Fruit fly (Drosophila melanogaster) ovary, adult (tissue): Measurements from ENCODE around the gene UbcE2H.

Source experiments
- CG17801 ChIP-seq: fragments of 200-800 bp; optimal IDR thresholded peaks from 2 replicates; lab custom pipeline; 2019; ENCODE audit warnings: missing biosample characterization, mild to moderate bottlenecking, missing genetic modification characterization, moderate library complexity; ENCODE audit not compliant: partially characterized antibody

UbcE2H gene

dm6 chrX:8092075-8092682, 1.7 kb downstream of the UbcE2H start:
- peak; percentile 98 for TF ChIP-seq CG17801 (GFP tag; lab: Kevin White, UChicago)

dm6 chrX:8091017-8091620, 2.7 kb downstream of the UbcE2H start:
- peak; percentile 90 for TF ChIP-seq CG17801 (GFP tag; lab: Kevin White, UChicago)

dm6 chrX:8087113-8087512, 6.8 kb downstream of the UbcE2H start, which contains the start of gene CG2256:
Gene CG2256 (minus strand): TSS chrX:8087213.
- no peak for TF ChIP-seq CG17801 (GFP tag; lab: Kevin White, UChicago)

- no peak for TF ChIP-seq CG17801 (GFP tag; lab: Kevin White, UChicago)
These were observed 12.3 kb downstream of the UbcE2H start, which contains the start of gene Ldsdh1 for dm6 chrX:8081427-8082185. Gene Ldsdh1 (minus strand): TSS chrX:8081605.

- no peak for TF ChIP-seq CG17801 (GFP tag; lab: Kevin White, UChicago)
These were observed 13.7 kb downstream of the UbcE2H start for dm6 chrX:8080174-8080573.

dm6 chrX:8075300-8075927, 18.4 kb downstream of the UbcE2H start, which contains the start of the genes Upf2 and CG1571:
Gene Upf2 (minus strand): TSS chrX:8075466.
Gene CG1571 (plus strand): TSS chrX:8075877.
- TF ChIP-seq CG17801 (GFP tag; lab: Kevin White, UChicago): no peak

dm6 chrX:8063223-8063674, 30.6 kb downstream of the UbcE2H start:
- no peak for TF ChIP-seq CG17801 (GFP tag; lab: Kevin White, UChicago)

- TF ChIP-seq CG17801 (GFP tag; lab: Kevin White, UChicago): no peak
These were observed 31.7 kb downstream of the UbcE2H start for dm6 chrX:8062180-8062480.

- TF ChIP-seq CG17801 (GFP tag; lab: Kevin White, UChicago): no peak
These were observed 32.3 kb downstream of the UbcE2H start, which contains the start of gene mys for dm6 chrX:8061392-8062179. Gene mys (plus strand): TSS chrX:8061645.

dm6 chrX:8060921-8061270, 33.0 kb downstream of the UbcE2H start:
- peak; percentile 35 for TF ChIP-seq CG17801 (GFP tag; lab: Kevin White, UChicago)

- peak; percentile 70 for TF ChIP-seq CG17801 (GFP tag; lab: Kevin White, UChicago)
These were observed 33.5 kb downstream of the UbcE2H start for dm6 chrX:8060148-8060920.

dm6 chrX:8059629-8060028, 34.2 kb downstream of the UbcE2H start:
- no peak for TF ChIP-seq CG17801 (GFP tag; lab: Kevin White, UChicago)

dm6 chrX:8058446-8058900, 35.4 kb downstream of the UbcE2H start:
- TF ChIP-seq CG17801 (GFP tag; lab: Kevin White, UChicago): no peak
